Fruit fly (Drosophila melanogaster) whole organism, adult: Measurements from ENCODE around the gene IscU.

Source experiments
- CG12768 ChIP-seq: fragments of 200-800 bp; sonication (Bioruptor generic); optimal IDR thresholded peaks from 2 replicates; lab custom pipeline; 2017; ENCODE audit warnings: missing biosample characterization, missing genetic modification characterization, mild to moderate bottlenecking, moderate library complexity, missing genetic modification reagents
- CG1620 ChIP-seq: fragments of 200-800 bp; sonication (Bioruptor generic); optimal IDR thresholded peaks from 2 replicates; lab custom pipeline; 2016; ENCODE audit warnings: missing biosample characterization, missing genetic modification characterization
- CG7101 ChIP-seq: fragments of 200-800 bp; sonication (Bioruptor generic); optimal IDR thresholded peaks from 2 replicates; lab custom pipeline; 2018; ENCODE audit warnings: missing biosample characterization, mild to moderate bottlenecking, missing genetic modification characterization, moderate library complexity
- Clk ChIP-seq: fragments of 200-800 bp; sonication (Bioruptor generic); optimal IDR thresholded peaks from 2 replicates; lab custom pipeline; 2017; ENCODE audit warnings: missing biosample characterization, missing genetic modification characterization
- Mnt ChIP-seq: fragments of 200-800 bp; sonication (Bioruptor generic); optimal IDR thresholded peaks from 2 replicates; lab custom pipeline; 2016; ENCODE audit warnings: missing biosample characterization, mild to moderate bottlenecking, missing genetic modification characterization
- bab1 ChIP-seq: fragments of 200-800 bp; sonication (Bioruptor generic); optimal IDR thresholded peaks from 3 replicates; lab custom pipeline; 2019; ENCODE audit warnings: missing biosample characterization, mild to moderate bottlenecking, missing genetic modification characterization, moderate library complexity
- tj ChIP-seq: fragments of 200-800 bp; sonication (Bioruptor generic); optimal IDR thresholded peaks from 3 replicates; lab custom pipeline; 2017; ENCODE audit warnings: missing biosample characterization, mild to moderate bottlenecking, missing genetic modification characterization, moderate library complexity

DNA sequence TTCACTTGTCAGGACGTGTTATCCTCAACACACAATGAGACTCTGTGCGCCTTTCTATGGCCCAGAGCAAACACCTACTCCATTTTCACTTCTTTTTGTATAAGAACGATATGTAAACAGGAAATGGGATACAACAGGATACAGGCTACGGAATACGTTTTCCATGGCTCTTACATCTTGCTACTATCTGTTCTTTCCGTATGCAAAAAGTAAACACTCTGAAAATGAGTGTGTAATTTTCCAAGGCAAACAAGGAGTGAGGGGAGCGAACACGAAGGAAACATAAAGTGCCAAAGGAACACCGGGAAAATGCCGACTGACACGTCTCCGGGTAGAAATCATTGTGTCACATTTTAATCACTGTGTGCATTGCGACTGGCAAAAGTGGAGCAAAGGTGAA, 26.6 kb upstream of the IscU start:
- TF ChIP-seq CG7101 (tag; lab: Kevin White, UChicago) (no peak), CG12768 (GFP tag; lab: Kevin White, UChicago) (no peak), bab1 (GFP tag; lab: Kevin White, UChicago) (no peak), Clk (GFP tag; lab: Kevin White, UChicago) (no peak), Mnt (GFP tag; lab: Kevin White, UChicago) (no peak), CG1620 (GFP tag; lab: Kevin White, UChicago) (no peak), tj (no peak)
